Worm (Caenorhabditis elegans) whole organism, L3 larva: ENCODE data around the gene Y43B11AL.1.

Experiments
- R02D3.7 ChIP-seq: fragments of 150-350 bp; optimal IDR thresholded peaks from 2 replicates; lab custom pipeline; 2014; ENCODE audit warnings: missing biosample characterization, missing genetic modification characterization
- ama-1 ChIP-seq: fragments of 150-350 bp; optimal IDR thresholded peaks from 2 replicates; lab custom pipeline; 2018
- ceh-28 ChIP-seq: fragments of 150-350 bp; optimal IDR thresholded peaks from 2 replicates; lab custom pipeline; 2014; ENCODE audit warnings: missing biosample characterization, missing genetic modification reagents, missing genetic modification characterization
- ceh-9 ChIP-seq: sonication (generic microtip); optimal IDR thresholded peaks from 2 replicates; lab custom pipeline; 2018; ENCODE audit warnings: missing biosample characterization, missing genetic modification characterization
- daf-12 ChIP-seq: fragments of 150-350 bp; optimal IDR thresholded peaks from 2 replicates; lab custom pipeline; 2014; ENCODE audit warnings: missing biosample characterization, missing genetic modification reagents, missing genetic modification characterization
- fkh-10 ChIP-seq: sonication (generic microtip); optimal IDR thresholded peaks from 2 replicates; lab custom pipeline; 2017; ENCODE audit warnings: missing biosample characterization, missing genetic modification reagents, missing genetic modification characterization
- fkh-2 ChIP-seq: fragments of 150-350 bp; optimal IDR thresholded peaks from 2 replicates; lab custom pipeline; 2014; ENCODE audit warnings: missing biosample characterization, missing genetic modification reagents, missing genetic modification characterization
- lin-39 ChIP-seq: fragments of 150-350 bp; optimal IDR thresholded peaks from 2 replicates; lab custom pipeline; 2018; ENCODE audit warnings: missing biosample characterization, missing genetic modification reagents, missing genetic modification characterization
- nhr-237 ChIP-seq: fragments of 150-350 bp; optimal IDR thresholded peaks from 2 replicates; lab custom pipeline; 2014; ENCODE audit warnings: missing biosample characterization, missing genetic modification characterization
- skn-1 ChIP-seq: fragments of 150-350 bp; optimal IDR thresholded peaks from 2 replicates; lab custom pipeline; 2014; ENCODE audit warnings: missing biosample characterization, missing genetic modification characterization
- snpc-4 ChIP-seq: fragments of 150-350 bp; optimal IDR thresholded peaks from 2 replicates; lab custom pipeline; 2014; ENCODE audit warnings: missing biosample characterization, missing genetic modification characterization
- zag-1 ChIP-seq: fragments of 150-350 bp; optimal IDR thresholded peaks from 2 replicates; lab custom pipeline; 2014; ENCODE audit warnings: missing biosample characterization, missing genetic modification characterization

- no peak for TF ChIP-seq ama-1 (lab: Kevin White, UChicago)
- TF ChIP-seq skn-1 (tag; lab: Kevin White, UChicago) = no peak
- no peak for TF ChIP-seq lin-39
- TF ChIP-seq daf-12 = no peak
- TF ChIP-seq nhr-237 (tag; lab: Kevin White, UChicago) = no peak
- no peak for TF ChIP-seq ceh-28 (tag; lab: Kevin White, UChicago)
- no peak for TF ChIP-seq fkh-10 (GFP tag; lab: Kevin White, UChicago)
- no peak for TF ChIP-seq R02D3.7
- TF ChIP-seq zag-1 (tag; lab: Kevin White, UChicago) = no peak
- TF ChIP-seq snpc-4 (tag; lab: Kevin White, UChicago) = no peak
- TF ChIP-seq ceh-9 (tag; lab: Kevin White, UChicago) = no peak
- no peak for TF ChIP-seq fkh-2 (tag; lab: Kevin White, UChicago)
Observed at ce11 chrIV:7098509-7099065, 33.5 kb downstream of the Y43B11AL.1 start, which contains the start of gene ZC477.4.
